Worm (Caenorhabditis elegans) whole organism, L2 larva: ENCODE results near the gene Y59A8B.8.
"Not testable (repeated sequence)": the region's sequence is repeated elsewhere in the genome, so short reads cannot be mapped to it uniquely, and the experiment has no call there.

ENCODE experiments used
- C34F6.9 ChIP-seq: fragments of 150-350 bp; optimal IDR thresholded peaks from 2 replicates; lab custom pipeline; 2014; ENCODE audit warnings: missing biosample characterization, missing genetic modification characterization
- R02D3.7 ChIP-seq: fragments of 150-350 bp; optimal IDR thresholded peaks from 2 replicates; lab custom pipeline; 2014; ENCODE audit warnings: missing biosample characterization, missing genetic modification characterization
- Y55F3AM.14 ChIP-seq: fragments of 200-800 bp; sonication (Bioruptor generic); optimal IDR thresholded peaks from 2 replicates; lab custom pipeline; 2018; ENCODE audit warnings: mild to moderate bottlenecking, missing genetic modification characterization, missing compliant biosample characterization
- alr-1 ChIP-seq: fragments of 150-350 bp; optimal IDR thresholded peaks from 2 replicates; lab custom pipeline; 2014; ENCODE audit warnings: missing biosample characterization, missing genetic modification characterization
- aly-2 ChIP-seq: fragments of 150-350 bp; optimal IDR thresholded peaks from 2 replicates; lab custom pipeline; 2014; ENCODE audit warnings: missing biosample characterization, missing genetic modification characterization
- ama-1 ChIP-seq: fragments of 150-350 bp; optimal IDR thresholded peaks from 2 replicates; lab custom pipeline; 2018; ENCODE audit warnings: inconsistent platforms
- blmp-1 ChIP-seq: sonication (generic microtip); optimal IDR thresholded peaks from 2 replicates; lab custom pipeline; 2017; ENCODE audit warnings: missing genetic modification characterization, mild to moderate bottlenecking, missing compliant biosample characterization, antibody characterized with exemption, moderate library complexity; ENCODE audit not compliant: insufficient read depth
- ceh-16 ChIP-seq: fragments of 150-350 bp; optimal IDR thresholded peaks from 2 replicates; lab custom pipeline; 2014; ENCODE audit warnings: missing biosample characterization, missing genetic modification characterization
- ceh-82 ChIP-seq: fragments of 150-350 bp; optimal IDR thresholded peaks from 2 replicates; lab custom pipeline; 2014; ENCODE audit warnings: missing biosample characterization, missing genetic modification characterization
- crh-2 ChIP-seq: sonication (generic microtip); optimal IDR thresholded peaks from 2 replicates; lab custom pipeline; 2017; ENCODE audit warnings: missing biosample characterization, missing genetic modification characterization
- dmd-4 ChIP-seq: sonication (generic microtip); optimal IDR thresholded peaks from 2 replicates; lab custom pipeline; 2017; ENCODE audit warnings: missing biosample characterization, missing genetic modification characterization
- egl-27 ChIP-seq: sonication (generic microtip); optimal IDR thresholded peaks from 3 replicates; lab custom pipeline; 2017; ENCODE audit warnings: missing biosample characterization, missing genetic modification reagents, missing genetic modification characterization
- elt-1 ChIP-seq: fragments of 150-350 bp; optimal IDR thresholded peaks from 2 replicates; lab custom pipeline; 2014; ENCODE audit warnings: missing biosample characterization, missing genetic modification characterization
- fos-1 ChIP-seq: fragments of 150-350 bp; optimal IDR thresholded peaks from 2 replicates; lab custom pipeline; 2014; ENCODE audit warnings: missing biosample characterization, missing genetic modification characterization
- gmeb-1 ChIP-seq: fragments of 150-350 bp; optimal IDR thresholded peaks from 2 replicates; lab custom pipeline; 2014; ENCODE audit warnings: missing biosample characterization, missing genetic modification characterization
- lin-11 ChIP-seq: fragments of 150-350 bp; sonication (generic microtip); optimal IDR thresholded peaks from 2 replicates; lab custom pipeline; 2014; ENCODE audit warnings: missing biosample characterization, missing genetic modification characterization, inconsistent platforms, mixed read lengths
- lin-13 ChIP-seq: fragments of 150-350 bp; optimal IDR thresholded peaks from 2 replicates; lab custom pipeline; 2014; ENCODE audit warnings: missing biosample characterization, missing genetic modification reagents, missing genetic modification characterization
- lin-39 ChIP-seq: fragments of 150-350 bp; optimal IDR thresholded peaks from 2 replicates; lab custom pipeline; 2014; ENCODE audit warnings: missing biosample characterization, missing genetic modification reagents, missing genetic modification characterization
- mab-5 ChIP-seq: fragments of 150-350 bp; optimal IDR thresholded peaks from 2 replicates; lab custom pipeline; 2014; ENCODE audit warnings: missing biosample characterization, missing genetic modification characterization
- mbf-1 ChIP-seq: sonication (generic microtip); optimal IDR thresholded peaks from 2 replicates; lab custom pipeline; 2017; ENCODE audit warnings: missing biosample characterization, missing genetic modification characterization
- nhr-11 ChIP-seq: fragments of 150-350 bp; optimal IDR thresholded peaks from 2 replicates; lab custom pipeline; 2014; ENCODE audit warnings: missing biosample characterization, missing genetic modification characterization
- nhr-21 ChIP-seq: fragments of 150-350 bp; optimal IDR thresholded peaks from 2 replicates; lab custom pipeline; 2014; ENCODE audit warnings: missing biosample characterization, missing genetic modification characterization
- nhr-23 ChIP-seq: fragments of 150-350 bp; optimal IDR thresholded peaks from 2 replicates; lab custom pipeline; 2014; ENCODE audit warnings: missing biosample characterization, missing genetic modification reagents, missing genetic modification characterization
- nhr-237 ChIP-seq: fragments of 150-350 bp; optimal IDR thresholded peaks from 2 replicates; lab custom pipeline; 2014; ENCODE audit warnings: missing biosample characterization, missing genetic modification characterization
- nhr-6 ChIP-seq: fragments of 150-350 bp; optimal IDR thresholded peaks from 2 replicates; lab custom pipeline; 2014; ENCODE audit warnings: missing biosample characterization, missing genetic modification characterization
- sem-4 ChIP-seq: fragments of 150-350 bp; optimal IDR thresholded peaks from 2 replicates; lab custom pipeline; 2014; ENCODE audit warnings: missing biosample characterization, missing genetic modification reagents, missing genetic modification characterization
- sma-9 ChIP-seq, 2 experiments: fragments of 150-350 bp in 1 of 2; sonication (generic microtip) in 1 of 2; optimal IDR thresholded peaks; 2 replicates each; lab custom pipeline; 2014 to 2016; ENCODE audit warnings: missing genetic modification characterization in 2 of 2, mild to moderate bottlenecking in 1 of 2, missing biosample characterization in 1 of 2, missing compliant biosample characterization in 1 of 2, missing genetic modification reagents in 1 of 2, moderate library complexity in 1 of 2
- unc-39 ChIP-seq: fragments of 150-350 bp; optimal IDR thresholded peaks from 2 replicates; lab custom pipeline; 2014; ENCODE audit warnings: missing biosample characterization, missing genetic modification characterization
- unc-55 ChIP-seq: fragments of 150-350 bp; sonication (generic microtip); optimal IDR thresholded peaks from 3 replicates; lab custom pipeline; 2014; ENCODE audit warnings: missing biosample characterization, missing genetic modification reagents, missing genetic modification characterization
- zag-1 ChIP-seq: fragments of 150-350 bp; optimal IDR thresholded peaks from 2 replicates; lab custom pipeline; 2014; ENCODE audit warnings: missing biosample characterization, missing genetic modification characterization
- ztf-1 ChIP-seq: fragments of 200-800 bp; sonication (Bioruptor generic); conservative IDR thresholded peaks from 2 replicates; pipeline ENCODE4 v1.3.6; 2022; ENCODE audit warnings: missing genetic modification characterization, missing compliant biosample characterization
- ztf-4 ChIP-seq: fragments of 150-350 bp; optimal IDR thresholded peaks from 2 replicates; lab custom pipeline; 2014; ENCODE audit warnings: missing biosample characterization, missing genetic modification characterization

The Y59A8B.8 gene

DNA sequence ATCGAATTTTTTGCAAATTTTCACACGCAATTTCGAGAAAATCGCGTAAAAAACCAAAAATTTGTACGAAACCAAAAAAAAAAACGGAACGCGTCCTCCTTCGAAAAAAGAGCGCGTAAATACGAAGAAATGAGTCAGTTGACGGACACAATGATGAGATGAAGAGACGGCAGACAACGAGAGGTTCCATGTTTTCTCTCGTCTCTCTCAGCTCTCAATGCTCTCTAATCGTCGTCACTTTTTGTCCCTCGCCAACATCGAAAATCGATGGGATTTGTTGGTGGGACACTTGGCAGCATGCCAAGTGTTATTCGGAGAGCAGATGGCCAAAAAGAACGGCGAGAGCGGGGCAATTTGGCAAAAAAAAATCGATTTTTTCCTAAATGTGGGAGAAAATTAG lies 13.1 kb upstream of the Y59A8B.8 start (continued):
- TF ChIP-seq ama-1 (lab: Kevin White, UChicago) (peak; percentile 30), nhr-6 (tag; lab: Kevin White, UChicago) (peak; percentile 83), elt-1 (tag; lab: Kevin White, UChicago) (no peak), gmeb-1 (tag; lab: Kevin White, UChicago) (peak; percentile 74), egl-27 (tag; lab: Kevin White, UChicago) (peak; percentile 77), alr-1 (tag; lab: Kevin White, UChicago) (no peak), nhr-237 (tag; lab: Kevin White, UChicago) (no peak), nhr-11 (tag; lab: Kevin White, UChicago) (no peak), R02D3.7 (tag; lab: Kevin White, UChicago) (no peak), nhr-23 (tag; lab: Kevin White, UChicago) (no peak)
- TF ChIP-seq, all 48 proteins: peak for 25

DNA sequence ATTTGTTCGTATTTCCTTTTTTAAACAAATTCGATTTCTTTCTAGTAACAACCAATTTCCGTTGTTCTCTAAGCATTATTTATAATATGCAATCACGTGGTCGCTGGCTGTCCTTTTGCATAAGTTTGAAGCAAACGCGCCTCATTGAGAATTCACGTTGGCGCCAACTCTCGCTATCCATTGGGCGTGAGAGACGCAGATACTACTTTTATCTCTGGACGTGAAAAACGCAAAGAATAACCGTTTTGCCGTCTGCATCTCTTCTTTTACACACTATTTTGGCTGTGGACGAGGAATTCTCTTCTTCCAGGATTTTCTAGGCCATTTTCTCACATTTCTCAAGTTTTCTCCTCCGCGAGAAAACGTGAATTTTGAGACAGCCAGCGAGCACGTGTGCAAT lies 3.1 kb upstream of the Y59A8B.8 start:
- TF ChIP-seq unc-55 (GFP tag; lab: Kevin White, UChicago), result peak; percentile 41

DNA sequence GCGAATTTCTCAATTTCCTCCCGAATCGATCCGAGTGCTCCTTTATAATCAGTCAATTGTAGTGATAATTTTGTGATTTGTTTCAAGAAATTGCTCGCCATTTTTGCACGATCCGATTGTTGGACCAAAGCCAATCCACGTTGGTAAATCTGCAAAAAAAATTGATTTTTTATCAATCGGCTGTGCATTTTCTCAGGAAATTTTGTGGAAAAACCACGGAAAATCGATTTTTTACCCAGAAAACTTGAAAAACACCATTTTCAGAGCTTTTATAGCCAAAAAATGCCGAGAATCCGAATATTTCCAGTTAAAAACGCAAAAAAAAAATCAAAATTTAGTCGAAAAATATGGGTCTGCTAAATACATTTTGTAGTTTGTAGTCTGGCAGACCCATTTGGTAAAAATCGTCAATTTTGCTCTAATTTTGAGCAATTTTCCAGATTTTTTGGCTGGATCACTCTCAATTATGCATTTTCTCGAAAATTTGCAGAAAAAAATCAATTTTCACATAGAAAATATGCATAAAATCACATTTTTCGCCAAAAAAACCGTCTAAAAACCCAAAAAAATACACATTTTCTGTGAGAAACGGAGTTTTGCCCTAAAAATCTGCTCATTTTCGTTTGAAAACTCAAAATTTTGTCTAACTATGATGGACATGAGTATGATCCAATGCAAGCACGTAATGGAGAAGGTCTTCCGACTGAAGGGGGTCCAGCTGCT lies 10.6 kb downstream of the Y59A8B.8 start, which contains the start of the genes Y59A8B.25 and ebp-3:
Gene Y59A8B.25, minus strand, starts transcription at position 101 of the 723 bp plus-strand sequence.
Gene ebp-3, plus strand, starts transcription at position 673 of the 723 bp plus-strand sequence.
- not testable (repeated sequence) for TF ChIP-seq nhr-21 (tag; lab: Kevin White, UChicago); lin-39 (tag; lab: Kevin White, UChicago); Y55F3AM.14 (GFP tag; lab: Kevin White, UChicago)

DNA sequence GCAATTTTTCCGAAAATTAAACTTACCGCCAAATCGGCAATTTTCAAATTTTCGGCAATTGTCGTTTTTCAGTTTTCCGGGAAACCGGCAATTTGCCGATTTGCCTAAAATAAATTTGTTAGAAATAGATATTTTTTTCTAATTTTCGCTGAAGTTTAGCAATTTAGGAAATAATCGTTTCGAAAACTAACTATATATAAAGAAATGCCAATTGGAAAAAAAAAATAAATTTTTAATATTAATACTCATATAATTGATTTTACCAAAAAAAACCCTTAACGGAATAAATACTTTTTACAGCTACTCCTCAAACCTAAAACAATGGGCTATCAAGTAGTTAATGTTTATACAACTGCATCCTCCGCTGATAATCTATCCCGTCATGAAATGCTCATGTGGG lies 22.8 kb downstream of the Y59A8B.8 start, which contains the start of gene ebp-1:
Gene ebp-1, plus strand, starts transcription at position 301 of the 400 bp plus-strand sequence.
- TF ChIP-seq dmd-4 (no peak), alr-1 (tag; lab: Kevin White, UChicago) (no peak), sma-9 (GFP tag; optimal IDR thresholded peaks at IDR 0.05; lab: Kevin White, UChicago) (no peak), sma-9 (tag; optimal IDR thresholded peaks at IDR 0.05; lab: Kevin White, UChicago) (no peak), unc-55 (GFP tag; lab: Kevin White, UChicago) (no peak), ceh-16 (tag; lab: Kevin White, UChicago) (no peak), crh-2 (tag; lab: Kevin White, UChicago) (no peak), mbf-1 (no peak), mab-5 (no peak), aly-2 (tag; lab: Kevin White, UChicago) (no peak)

ce11 chrV:18022179-18022578 lies 43.9 kb downstream of the Y59A8B.8 start, which contains the start of gene prp-6:
prp-6 (plus strand) TSS chrV:18022479.
- no peak for TF ChIP-seq sem-4 (tag; lab: Kevin White, UChicago)
- TF ChIP-seq Y55F3AM.14 (GFP tag; lab: Kevin White, UChicago), result no peak
- TF ChIP-seq lin-11, result no peak
- TF ChIP-seq alr-1 (tag; lab: Kevin White, UChicago), result no peak
- TF ChIP-seq ceh-82 (tag; lab: Kevin White, UChicago), result no peak
- TF ChIP-seq nhr-11 (tag; lab: Kevin White, UChicago), result no peak
- no peak for TF ChIP-seq nhr-237 (tag; lab: Kevin White, UChicago)
- TF ChIP-seq blmp-1, result no peak
- no peak for TF ChIP-seq unc-55 (GFP tag; lab: Kevin White, UChicago)
- TF ChIP-seq zag-1 (tag; lab: Kevin White, UChicago), result no peak
- no peak for TF ChIP-seq egl-27 (tag; lab: Kevin White, UChicago)
- TF ChIP-seq lin-13, result no peak
- no peak for TF ChIP-seq ztf-1
- TF ChIP-seq fos-1 (tag; lab: Kevin White, UChicago), result no peak
- no peak for TF ChIP-seq mbf-1
- no peak for TF ChIP-seq ztf-4 (tag; lab: Kevin White, UChicago)
- TF ChIP-seq ceh-16 (tag; lab: Kevin White, UChicago), result no peak
- no peak for TF ChIP-seq R02D3.7 (tag; lab: Kevin White, UChicago)

DNA sequence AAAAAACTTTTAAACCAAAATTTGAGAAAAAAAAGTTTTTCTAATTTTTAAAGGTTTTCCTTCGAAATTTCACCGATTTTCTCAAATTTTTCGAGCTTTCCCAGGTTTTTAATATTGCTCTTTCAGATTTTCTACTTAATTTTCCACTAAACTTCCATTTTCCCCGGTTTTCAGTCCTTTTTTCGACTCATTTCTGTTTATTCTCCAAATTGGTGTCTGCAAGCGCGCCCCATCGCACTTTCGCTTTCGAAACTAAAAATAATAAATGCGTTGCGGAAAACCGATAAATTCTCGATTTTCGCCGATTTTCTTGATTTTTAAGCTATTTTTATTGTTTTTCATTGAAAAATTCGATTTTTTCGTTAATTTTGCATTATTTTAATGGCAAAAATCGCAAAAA lies 44.6 kb downstream of the Y59A8B.8 start:
- TF ChIP-seq unc-39 (tag; lab: Kevin White, UChicago) (no peak), blmp-1 (peak; percentile 2), C34F6.9 (peak; percentile 40)
